Worm (Caenorhabditis elegans): ENCODE data around the gene fbxa-90.

ce11 chrV:16918378-16918777 is 48.2 kb upstream of the fbxa-90 start, which contains the start of the genes fbxa-206 and Y102A5C.2:
- TF ChIP-seq nhr-237 (tag; optimal IDR thresholded peaks at IDR 0.05) (no peak), lsy-2 (tag; optimal IDR thresholded peaks at IDR 0.05) (no peak), dpl-1 (GFP tag; optimal IDR thresholded peaks at IDR 0.05) (no peak), mab-9 (GFP tag; IDR thresholded peaks at IDR 0.05) (no peak), ceh-88 (GFP tag; IDR thresholded peaks at IDR 0.05) (no peak)
